Fruit fly (Drosophila melanogaster): ENCODE measurements around the gene CG15537.

DNA sequence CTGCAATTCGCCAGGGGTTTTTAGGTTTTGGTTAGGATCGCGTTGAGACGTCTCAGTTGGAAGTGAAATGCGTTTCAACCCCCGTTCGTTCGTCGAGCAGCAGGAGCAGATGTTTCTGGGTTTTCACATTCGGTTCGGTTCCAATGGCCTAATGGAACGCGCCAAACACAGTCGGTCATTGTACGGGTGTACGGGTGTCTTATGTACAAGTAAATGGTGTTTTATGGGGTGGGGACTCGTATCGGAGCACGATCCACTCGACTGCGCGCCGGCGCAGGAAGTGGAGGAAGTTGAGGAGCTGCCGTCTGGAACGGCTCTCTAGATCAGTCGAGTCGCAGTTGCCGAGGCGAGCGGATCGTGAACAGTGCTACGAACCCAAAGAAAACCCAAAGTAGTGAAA lies 33.0 kb upstream of the CG15537 start, which contains the start of gene spdo:
- no peak for TF ChIP-seq CG11762 (GFP tag; optimal IDR thresholded peaks at IDR 0.05; ENCODE audit: insufficient read depth)
- no peak for TF ChIP-seq CG11294 (GFP tag; IDR thresholded peaks at IDR 0.05)
- no peak for TF ChIP-seq pdm3 (GFP tag; optimal IDR thresholded peaks at IDR 0.05)
- no peak for TF ChIP-seq CG31627 (GFP tag; optimal IDR thresholded peaks at IDR 0.05)
- no peak for TF ChIP-seq CG6163 (GFP tag; IDR thresholded peaks at IDR 0.05)
- TF ChIP-seq CG6792 (GFP tag; optimal IDR thresholded peaks at IDR 0.05): no peak
- TF ChIP-seq Smox (GFP tag; optimal IDR thresholded peaks at IDR 0.05): no peak
- no peak for TF ChIP-seq Sox102F (GFP tag; optimal IDR thresholded peaks at IDR 0.05)
- TF ChIP-seq Sox15 (GFP tag; optimal IDR thresholded peaks at IDR 0.05): no peak
- TF ChIP-seq Hr38 (GFP tag; optimal IDR thresholded peaks at IDR 0.05): no peak
- TF ChIP-seq salr (GFP tag; optimal IDR thresholded peaks at IDR 0.05): no peak
- no peak for TF ChIP-seq spab (GFP tag; optimal IDR thresholded peaks at IDR 0.05)

Measured in whole organism, prepupa.